Worm (Caenorhabditis elegans): Measurements from ENCODE around the gene tag-267.

DNA sequence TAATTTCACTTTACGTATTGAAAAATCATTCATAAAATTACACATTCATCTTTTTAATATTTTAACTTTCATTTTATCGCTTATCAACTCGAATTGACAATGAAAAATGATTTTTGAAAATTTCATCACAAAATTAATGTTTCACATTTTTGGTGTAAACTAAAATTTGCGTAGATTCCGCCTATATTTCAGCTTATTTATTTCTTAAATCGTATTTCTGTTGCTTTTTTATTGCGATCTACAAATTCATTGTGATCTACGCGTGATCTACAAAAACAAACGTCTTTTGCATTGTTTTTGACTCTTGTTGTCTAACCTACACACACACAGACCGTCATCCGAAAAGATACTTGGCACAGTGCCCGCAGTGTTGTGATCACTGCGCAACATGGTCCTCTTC is 47.5 kb downstream of the tag-267 start:
- TF ChIP-seq snpc-4 (GFP tag; optimal IDR thresholded peaks at IDR 0.05) (no peak), snpc-4 (tag; optimal IDR thresholded peaks at IDR 0.05) (no peak), ama-1 (optimal IDR thresholded peaks at IDR 0.05) (no peak), ama-1 (GFP tag; optimal IDR thresholded peaks at IDR 0.05) (no peak), ceh-91 (GFP tag; IDR thresholded peaks at IDR 0.05) (no peak), B0336.3 (GFP tag; IDR thresholded peaks at IDR 0.05) (no peak), Y95B8A.8 (GFP tag; IDR thresholded peaks at IDR 0.05) (no peak), B0261.1 (tag; optimal IDR thresholded peaks at IDR 0.05) (no peak), lsy-27 (tag; optimal IDR thresholded peaks at IDR 0.05; ENCODE audit: borderline replicate concordance, insufficient read depth) (no peak), dpff-1 (tag; optimal IDR thresholded peaks at IDR 0.05) (no peak), unc-62 (GFP tag; optimal IDR thresholded peaks at IDR 0.05) (no peak), hrde-1 (tag; optimal IDR thresholded peaks at IDR 0.05; ENCODE audit: borderline replicate concordance) (no peak), rec-8 (tag; optimal IDR thresholded peaks at IDR 0.05) (no peak), let-526 (GFP tag; IDR thresholded peaks at IDR 0.05) (no peak)
